Fruit fly (Drosophila melanogaster): ENCODE results near the gene CG17193.
A peak's percentile ranks its signal among the peaks of the same experiment; 100 is the strongest.

Gene CG17193

dm6 chr3R:19999474-19999873 is 56.4 kb downstream of the CG17193 start (continued):
- peak; percentile 78 for TF ChIP-seq CG14014 (GFP tag; IDR thresholded peaks at IDR 0.05)
- peak; percentile 91 for TF ChIP-seq tap (tag; optimal IDR thresholded peaks at IDR 0.05)
- TF ChIP-seq NC2β (GFP tag; optimal IDR thresholded peaks at IDR 0.05), result no peak
- peak; percentile 87 for TF ChIP-seq grau (tag; optimal IDR thresholded peaks at IDR 0.05)
- no peak for TF ChIP-seq kay (GFP tag; optimal IDR thresholded peaks at IDR 0.05)
- no peak for TF ChIP-seq Elba2 (GFP tag; optimal IDR thresholded peaks at IDR 0.05)
- no peak for TF ChIP-seq grn (GFP tag; optimal IDR thresholded peaks at IDR 0.05)
- TF ChIP-seq slou (GFP tag; optimal IDR thresholded peaks at IDR 0.05), result peak; percentile 50
- TF ChIP-seq CG10565 (GFP tag; optimal IDR thresholded peaks at IDR 0.05), result no peak
- peak; percentile 28 for TF ChIP-seq Jarid2 (GFP tag; optimal IDR thresholded peaks at IDR 0.05)
- no peak; the same call in 1 of the 2 replicates for TF ChIP-seq dan (GFP tag; IDR thresholded peaks at IDR 0.05)
- TF ChIP-seq Ets65A (GFP tag), result no peak
- TF ChIP-seq CG9932 (GFP tag; IDR thresholded peaks at IDR 0.05), result peak; percentile 77
- TF ChIP-seq Dek (tag; optimal IDR thresholded peaks at IDR 0.05), result peak; percentile 73
- peak; percentile 44 for TF ChIP-seq Lhr (GFP tag; optimal IDR thresholded peaks at IDR 0.05)
- TF ChIP-seq cad (GFP tag; optimal IDR thresholded peaks at IDR 0.05), result no peak
- TF ChIP-seq ind (GFP tag; optimal IDR thresholded peaks at IDR 0.05), result peak; percentile 58
- TF ChIP-seq CG2875 (GFP tag; optimal IDR thresholded peaks at IDR 0.05), result peak; percentile 61
- TF ChIP-seq emc (GFP tag; optimal IDR thresholded peaks at IDR 0.05), result no peak
- peak; percentile 48; the same call in 1 of the 3 replicates for TF ChIP-seq CG2889 (GFP tag; IDR thresholded peaks at IDR 0.05)
- TF ChIP-seq CG12155 (GFP tag; optimal IDR thresholded peaks at IDR 0.05), result peak; percentile 66
- peak in 1 of 2 experiments; percentile 26 for TF ChIP-seq Pdp1 (GFP tag; optimal IDR thresholded peaks at IDR 0.05)
- TF ChIP-seq CG18011 (GFP tag; optimal IDR thresholded peaks at IDR 0.05), result peak; percentile 12
- TF ChIP-seq NK7.1 (GFP tag; optimal IDR thresholded peaks at IDR 0.05), result no peak
- peak; percentile 77 for TF ChIP-seq CG7556 (GFP tag; optimal IDR thresholded peaks at IDR 0.05)
- peak; percentile 42 for TF ChIP-seq CG6254 (GFP tag; optimal IDR thresholded peaks at IDR 0.05)
- no peak for TF ChIP-seq luna (GFP tag; optimal IDR thresholded peaks at IDR 0.05)
- no peak for TF ChIP-seq zen2 (GFP tag; IDR thresholded peaks at IDR 0.05; ENCODE audit: partially characterized antibody)
- no peak for TF ChIP-seq zf30C (GFP tag; optimal IDR thresholded peaks at IDR 0.05)
- peak; percentile 67 for TF ChIP-seq CG3407 (GFP tag; optimal IDR thresholded peaks at IDR 0.05)
- no peak for TF ChIP-seq pan (optimal IDR thresholded peaks at IDR 0.05)
- peak in 1 of 2 experiments; percentile 90 for TF ChIP-seq pan (GFP tag; optimal IDR thresholded peaks at IDR 0.05 in 1 of 2, IDR thresholded peaks at IDR 0.05 in 1 of 2)
- no peak for TF ChIP-seq HLHmδ (GFP tag; optimal IDR thresholded peaks at IDR 0.05)
- peak; percentile 77 for TF ChIP-seq sisA (GFP tag; IDR thresholded peaks at IDR 0.05)
- no peak for TF ChIP-seq Mad (GFP tag; optimal IDR thresholded peaks at IDR 0.05)
- TF ChIP-seq lab (GFP tag; optimal IDR thresholded peaks at IDR 0.05), result peak; percentile 89
- no peak for TF ChIP-seq mam (GFP tag; optimal IDR thresholded peaks at IDR 0.05)
- TF ChIP-seq ato (GFP tag; IDR thresholded peaks at IDR 0.05; ENCODE audit: partially characterized antibody), result no peak
- peak; percentile 61; the same call in 1 of the 2 replicates for TF ChIP-seq chm (GFP tag; IDR thresholded peaks at IDR 0.05)
- peak; percentile 80 for TF ChIP-seq Asciz (GFP tag; optimal IDR thresholded peaks at IDR 0.05)
- peak; percentile 82 for TF ChIP-seq sob (GFP tag; IDR thresholded peaks at IDR 0.05)
- peak; percentile 13 for TF ChIP-seq Max (GFP tag; optimal IDR thresholded peaks at IDR 0.05)
- peak; percentile 74 for TF ChIP-seq CG30403 (GFP tag; optimal IDR thresholded peaks at IDR 0.05)
- TF ChIP-seq otp (GFP tag; IDR thresholded peaks at IDR 0.05), result peak; percentile 85
- peak; percentile 78 for TF ChIP-seq esg (GFP tag; conservative IDR thresholded peaks at IDR 0.05)
- no peak for TF ChIP-seq CG11398 (GFP tag; optimal IDR thresholded peaks at IDR 0.05)
- peak in 1 of 2 experiments; percentile 62 for TF ChIP-seq eve (GFP tag; optimal IDR thresholded peaks at IDR 0.05)
- TF ChIP-seq CG11247 (GFP tag; IDR thresholded peaks at IDR 0.05), result peak; percentile 78
- peak; percentile 36 for TF ChIP-seq CG5180 (GFP tag; optimal IDR thresholded peaks at IDR 0.05)
- TF ChIP-seq so (GFP tag; IDR thresholded peaks at IDR 0.05), result peak; percentile 84
- peak; percentile 12 for TF ChIP-seq CG31388 (GFP tag; optimal IDR thresholded peaks at IDR 0.05)
- no peak for TF ChIP-seq pum (GFP tag; optimal IDR thresholded peaks at IDR 0.05)

Data from whole organism, embryonic.